Worm (Caenorhabditis elegans): ENCODE measurements around the gene C18C4.7.
A peak's percentile ranks its signal among the peaks of the same experiment; 100 is the strongest.

Gene C18C4.7

DNA sequence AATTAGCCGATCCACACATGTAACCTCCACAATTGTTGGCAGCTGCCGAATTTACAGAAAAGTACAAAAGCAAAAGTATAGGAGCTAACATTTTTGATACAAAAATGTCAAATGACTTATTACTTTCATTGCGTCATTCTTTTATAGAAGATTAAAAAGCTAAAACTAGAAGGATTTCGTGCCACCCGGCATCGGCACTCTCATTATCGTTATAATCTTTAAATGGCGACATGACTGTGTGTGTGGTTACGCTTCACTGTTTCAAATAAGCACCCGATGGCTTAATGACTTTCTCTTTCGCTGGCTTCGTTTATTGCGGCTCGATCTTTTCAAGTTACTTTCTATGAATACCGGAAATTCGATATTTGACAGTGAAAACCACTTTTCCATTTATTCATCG, 33.3 kb downstream of the C18C4.7 start, which contains the start of gene grl-1:
grl-1 (minus strand) TSS at position 101 of the 400 bp plus-strand sequence.
- no peak for TF ChIP-seq ceh-43 (GFP tag; optimal IDR thresholded peaks at IDR 0.05)
- no peak for TF ChIP-seq nhr-28 (tag; optimal IDR thresholded peaks at IDR 0.05)
- TF ChIP-seq mls-2 (tag; optimal IDR thresholded peaks at IDR 0.05) = no peak
- TF ChIP-seq ceh-83 (GFP tag; optimal IDR thresholded peaks at IDR 0.05) = no peak
- TF ChIP-seq zip-8 (tag; optimal IDR thresholded peaks at IDR 0.05) = peak; percentile 6

DNA sequence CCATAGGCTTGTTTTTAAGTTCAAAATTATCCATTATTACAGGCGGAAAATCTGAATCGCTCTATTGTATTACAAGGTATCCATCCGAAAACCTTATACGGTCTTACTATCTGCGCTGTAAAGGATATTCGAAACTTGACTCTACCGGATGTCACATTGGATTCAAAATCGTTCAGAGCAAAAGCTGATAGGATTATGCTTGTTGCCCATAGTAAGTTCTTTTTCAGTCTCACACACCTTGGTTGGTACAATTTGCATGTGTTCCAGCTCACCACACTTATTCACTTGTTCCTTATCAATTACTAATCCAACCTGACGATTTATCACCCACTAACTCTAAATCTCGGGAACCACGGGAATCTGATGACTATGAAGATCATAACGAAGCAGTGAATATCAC, 39.3 kb downstream of the C18C4.7 start:
- TF ChIP-seq unc-120 (tag; optimal IDR thresholded peaks at IDR 0.05; ENCODE audit: poor library complexity, severe bottlenecking) (no peak), ztf-11 (tag; optimal IDR thresholded peaks at IDR 0.05) (no peak), M03D4.4 (tag; optimal IDR thresholded peaks at IDR 0.05) (no peak)

DNA sequence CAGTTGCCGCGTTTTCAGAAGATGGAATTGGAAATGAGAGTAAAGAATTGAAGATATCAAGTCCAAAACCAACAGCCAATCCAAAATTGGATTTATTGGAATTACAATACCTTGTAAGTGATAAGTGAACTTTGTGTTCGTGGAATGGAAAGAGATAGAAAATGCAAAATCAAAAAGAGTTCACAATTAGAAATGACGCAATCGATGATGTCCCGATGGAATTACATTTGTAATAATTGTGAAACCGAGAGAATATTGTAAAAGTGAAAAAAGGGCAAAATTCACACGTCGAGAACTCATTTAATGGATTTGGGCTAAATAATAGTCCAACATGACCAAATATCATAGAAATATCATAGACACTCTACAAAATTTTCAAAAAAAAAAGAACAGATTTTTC, 41.8 kb downstream of the C18C4.7 start:
- TF ChIP-seq lsy-2 (tag; optimal IDR thresholded peaks at IDR 0.05) = no peak
- peak; percentile 57 for TF ChIP-seq zip-8 (tag; optimal IDR thresholded peaks at IDR 0.05)

DNA sequence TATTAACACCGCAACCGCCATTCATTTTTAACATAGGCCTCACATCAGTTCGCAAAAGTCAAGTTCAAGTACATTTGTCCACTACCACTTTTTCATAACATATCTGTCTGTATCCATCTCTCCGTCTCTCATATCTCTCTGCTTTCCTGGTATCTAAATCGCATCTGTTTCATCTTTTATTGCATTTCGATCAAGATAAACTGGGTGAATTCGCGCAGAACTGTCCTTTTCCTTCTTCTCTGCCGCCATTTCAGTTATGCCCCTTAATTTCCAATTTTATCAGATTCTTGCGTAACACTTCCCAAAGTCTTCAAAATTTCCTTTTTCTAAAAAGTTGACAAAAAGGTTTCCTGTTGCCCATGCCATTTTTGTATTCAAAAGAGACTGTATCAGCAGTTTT, 43.8 kb downstream of the C18C4.7 start:
- TF ChIP-seq ztf-11 (tag; optimal IDR thresholded peaks at IDR 0.05) = no peak
- peak; percentile 87 for TF ChIP-seq elt-1 (tag; optimal IDR thresholded peaks at IDR 0.05; ENCODE audit: borderline replicate concordance, insufficient read depth)
- TF ChIP-seq ceh-39 (tag; optimal IDR thresholded peaks at IDR 0.05) = no peak
- no peak for TF ChIP-seq sem-2 (GFP tag; optimal IDR thresholded peaks at IDR 0.05)
- TF ChIP-seq nhr-237 (tag; optimal IDR thresholded peaks at IDR 0.05) = no peak
- TF ChIP-seq ham-2 (GFP tag; optimal IDR thresholded peaks at IDR 0.05) = peak; percentile 0

- TF ChIP-seq ceh-39 (tag; optimal IDR thresholded peaks at IDR 0.05) (no peak), bed-3 (GFP tag; optimal IDR thresholded peaks at IDR 0.05) (no peak), pha-4 (tag; optimal IDR thresholded peaks at IDR 0.05) (no peak), flh-1 (GFP tag; optimal IDR thresholded peaks at IDR 0.05) (no peak), blmp-1 (tag; optimal IDR thresholded peaks at IDR 0.05) (no peak), elt-1 (tag; optimal IDR thresholded peaks at IDR 0.05; ENCODE audit: borderline replicate concordance, insufficient read depth) (no peak), nhr-12 (tag; optimal IDR thresholded peaks at IDR 0.05) (no peak), lin-13 (tag; optimal IDR thresholded peaks at IDR 0.05) (no peak), unc-62 (GFP tag; optimal IDR thresholded peaks at IDR 0.05) (no peak), ceh-43 (GFP tag; optimal IDR thresholded peaks at IDR 0.05) (no peak), nhr-76 (tag; optimal IDR thresholded peaks at IDR 0.05) (no peak), mep-1 (tag; optimal IDR thresholded peaks at IDR 0.05) (no peak), nhr-28 (tag; optimal IDR thresholded peaks at IDR 0.05) (no peak), sem-2 (GFP tag; optimal IDR thresholded peaks at IDR 0.05) (no peak), nhr-2 (tag; optimal IDR thresholded peaks at IDR 0.05) (no peak), nhr-237 (tag; optimal IDR thresholded peaks at IDR 0.05) (no peak), sptf-1 (tag; optimal IDR thresholded peaks at IDR 0.05) (no peak), ztf-11 (tag; optimal IDR thresholded peaks at IDR 0.05) (no peak), elt-3 (tag; optimal IDR thresholded peaks at IDR 0.05) (no peak), ham-2 (GFP tag; optimal IDR thresholded peaks at IDR 0.05) (no peak)
Observed at ce11 chrV:5521735-5522241, 45.2 kb downstream of the C18C4.7 start, which contains the start of gene hir-1. Gene hir-1 (plus strand): TSS chrV:5522139.

- TF ChIP-seq ceh-39 (tag; optimal IDR thresholded peaks at IDR 0.05) = no peak
- no peak for TF ChIP-seq pha-4 (tag; optimal IDR thresholded peaks at IDR 0.05)
- TF ChIP-seq sem-2 (GFP tag; optimal IDR thresholded peaks at IDR 0.05) = no peak
- TF ChIP-seq hlh-1 (tag; optimal IDR thresholded peaks at IDR 0.05) = no peak
- TF ChIP-seq lsy-2 (tag; optimal IDR thresholded peaks at IDR 0.05) = no peak
- no peak for TF ChIP-seq drap-1 (GFP tag; optimal IDR thresholded peaks at IDR 0.05)
- TF ChIP-seq nhr-12 (tag; optimal IDR thresholded peaks at IDR 0.05) = no peak
- TF ChIP-seq bed-3 (GFP tag; optimal IDR thresholded peaks at IDR 0.05) = no peak
- TF ChIP-seq unc-120 (tag; optimal IDR thresholded peaks at IDR 0.05; ENCODE audit: poor library complexity, severe bottlenecking) = no peak
- no peak for TF ChIP-seq flh-1 (GFP tag; optimal IDR thresholded peaks at IDR 0.05)
- no peak for TF ChIP-seq nhr-28 (tag; optimal IDR thresholded peaks at IDR 0.05)
- no peak for TF ChIP-seq ceh-43 (GFP tag; optimal IDR thresholded peaks at IDR 0.05)
- no peak for TF ChIP-seq lin-32 (GFP tag; optimal IDR thresholded peaks at IDR 0.05)
- no peak for TF ChIP-seq elt-1 (tag; optimal IDR thresholded peaks at IDR 0.05; ENCODE audit: borderline replicate concordance, insufficient read depth)
- no peak for TF ChIP-seq ces-1 (GFP tag; optimal IDR thresholded peaks at IDR 0.05)
- no peak for TF ChIP-seq snpc-4 (tag; optimal IDR thresholded peaks at IDR 0.05)
- TF ChIP-seq nhr-2 (tag; optimal IDR thresholded peaks at IDR 0.05) = no peak
- no peak for TF ChIP-seq tbx-8 (GFP tag; optimal IDR thresholded peaks at IDR 0.05)
Observed at ce11 chrV:5513630-5514378, 53.2 kb downstream of the C18C4.7 start, which contains the start of the genes hpo-15 and mms-19. Gene hpo-15 (minus strand): TSS chrV:5513830. Gene mms-19 (plus strand): TSS chrV:5514348.

All from whole organism, mixed stage, embryonic.